Fruit fly (Drosophila melanogaster): Measurements from ENCODE around the gene Moca-cyp.

dm6 chr3R:28332137-28332671 is 7.9 kb upstream of the Moca-cyp start:
- TF ChIP-seq Myc (optimal IDR thresholded peaks at IDR 0.05): no peak
- TF ChIP-seq h (optimal IDR thresholded peaks at IDR 0.05): no peak
